Fruit fly (Drosophila melanogaster) whole organism, embryonic: Measurements from ENCODE around the gene CG13403.

Source experiments
- B-H1 ChIP-seq: fragments of 200-800 bp; sonication (Bioruptor generic); IDR thresholded peaks from 3 replicates; pipeline ENCODE4 v1.3.6; 2022; ENCODE audit warnings: missing biosample characterization, missing genetic modification characterization
- Bteb2 ChIP-seq: fragments of 200-800 bp; sonication (Bioruptor generic); optimal IDR thresholded peaks from 2 replicates; lab custom pipeline; 2016; ENCODE audit warnings: missing biosample characterization, missing genetic modification characterization
- CG11085 ChIP-seq: fragments of 200-800 bp; sonication (Bioruptor generic); IDR thresholded peaks from 2 replicates; pipeline ENCODE4 v1.3.6; 2022; ENCODE audit warnings: missing biosample characterization, missing genetic modification characterization
- CG12104 ChIP-seq: fragments of 200-800 bp; sonication (Bioruptor generic); optimal IDR thresholded peaks from 3 replicates; lab custom pipeline; 2016; ENCODE audit warnings: missing biosample characterization, missing genetic modification characterization
- CG12391 ChIP-seq: fragments of 200-800 bp; sonication (Bioruptor generic); optimal IDR thresholded peaks from 3 replicates; lab custom pipeline; 2018; ENCODE audit warnings: missing biosample characterization, mild to moderate bottlenecking, missing genetic modification characterization, moderate library complexity
- CG13296 ChIP-seq: fragments of 200-800 bp; sonication (Bioruptor generic); optimal IDR thresholded peaks from 3 replicates; lab custom pipeline; 2018; ENCODE audit warnings: missing biosample characterization, mild to moderate bottlenecking, missing genetic modification characterization
- CG15696 ChIP-seq: fragments of 200-800 bp; sonication (Bioruptor generic); optimal IDR thresholded peaks from 2 replicates; lab custom pipeline; 2019; ENCODE audit warnings: missing biosample characterization, mild to moderate bottlenecking, missing genetic modification characterization, moderate library complexity
- CG1602 ChIP-seq: fragments of 200-800 bp; sonication (Bioruptor generic); optimal IDR thresholded peaks from 3 replicates; lab custom pipeline; 2016; ENCODE audit warnings: missing biosample characterization, missing genetic modification characterization
- CG1647 ChIP-seq: fragments of 200-800 bp; sonication (Bioruptor generic); optimal IDR thresholded peaks from 3 replicates; lab custom pipeline; 2016; ENCODE audit warnings: missing biosample characterization, missing genetic modification characterization
- CG17328 ChIP-seq: fragments of 200-800 bp; sonication (Bioruptor generic); IDR thresholded peaks from 2 replicates; pipeline ENCODE4 v1.3.6; 2022; ENCODE audit warnings: missing biosample characterization, missing genetic modification characterization
- CG17359 ChIP-seq: fragments of 200-800 bp; sonication (Bioruptor generic); optimal IDR thresholded peaks from 3 replicates; lab custom pipeline; 2018; ENCODE audit warnings: missing biosample characterization, mild to moderate bottlenecking, missing genetic modification characterization, moderate library complexity
- CG18011 ChIP-seq: fragments of 200-800 bp; sonication (Bioruptor generic); optimal IDR thresholded peaks from 2 replicates; lab custom pipeline; 2017; ENCODE audit warnings: missing biosample characterization, missing genetic modification characterization, mild to moderate bottlenecking, moderate library complexity, missing genotype
- CG18619 ChIP-seq: fragments of 200-800 bp; sonication (Bioruptor generic); optimal IDR thresholded peaks from 3 replicates; lab custom pipeline; 2017; ENCODE audit warnings: missing biosample characterization, mild to moderate bottlenecking, missing genetic modification characterization
- CG2678 ChIP-seq: fragments of 200-800 bp; sonication (Bioruptor generic); optimal IDR thresholded peaks from 3 replicates; lab custom pipeline; 2019; ENCODE audit warnings: missing biosample characterization, mild to moderate bottlenecking, missing genetic modification characterization, moderate library complexity
- CG2875 ChIP-seq: fragments of 200-800 bp; sonication (Bioruptor generic); optimal IDR thresholded peaks from 2 replicates; lab custom pipeline; 2017; ENCODE audit warnings: missing biosample characterization, mild to moderate bottlenecking, missing genetic modification characterization, missing genetic modification reagents
- CG32767 ChIP-seq: fragments of 200-800 bp; sonication (Bioruptor generic); IDR thresholded peaks from 2 replicates; pipeline ENCODE4 v1.3.6; 2022; ENCODE audit warnings: missing biosample characterization, missing genetic modification characterization
- CG4404 ChIP-seq: fragments of 200-800 bp; sonication (Bioruptor generic); IDR thresholded peaks from 2 replicates; pipeline ENCODE4 v1.3.6; 2022; ENCODE audit warnings: missing biosample characterization, missing genetic modification characterization
- CG6175 ChIP-seq: fragments of 200-800 bp; sonication (Bioruptor generic); IDR thresholded peaks from 3 replicates; pipeline ENCODE4 v1.3.6; 2022; ENCODE audit warnings: missing biosample characterization, missing genetic modification characterization
- CG8388 ChIP-seq: fragments of 200-800 bp; sonication (Bioruptor generic); optimal IDR thresholded peaks from 2 replicates; lab custom pipeline; 2019; ENCODE audit warnings: missing biosample characterization, mild to moderate bottlenecking, missing genetic modification characterization, moderate library complexity
- CG9932 ChIP-seq: fragments of 200-800 bp; sonication (Bioruptor generic); IDR thresholded peaks from 2 replicates; pipeline ENCODE4 v1.3.6; 2022; ENCODE audit warnings: missing biosample characterization, missing genetic modification characterization
- Eip74EF ChIP-seq, 2 experiments: fragments of 200-800 bp in 1 of 2; fragments of >200 bp in 1 of 2; sonication (Bioruptor generic) in 1 of 2; optimal IDR thresholded peaks; 2 replicates each; lab custom pipeline; 2017 to 2019; ENCODE audit warnings: missing biosample characterization in 2 of 2, missing genetic modification characterization in 2 of 2, mild to moderate bottlenecking in 1 of 2, moderate library complexity in 1 of 2
- Fer3 ChIP-seq: fragments of 200-800 bp; sonication (Bioruptor generic); optimal IDR thresholded peaks from 2 replicates; lab custom pipeline; 2018; ENCODE audit warnings: missing biosample characterization, mild to moderate bottlenecking, missing genetic modification characterization, moderate library complexity
- Hr51 ChIP-seq, 2 experiments: fragments of 200-800 bp; sonication (Bioruptor generic); optimal IDR thresholded peaks; 2 replicates in 1 of 2; 3 replicates in 1 of 2; lab custom pipeline; 2016 to 2018; ENCODE audit warnings: missing biosample characterization in 2 of 2, missing genetic modification characterization in 2 of 2, mild to moderate bottlenecking in 1 of 2, moderate library complexity in 1 of 2
- Med ChIP-seq: fragments of 200-800 bp; sonication (Bioruptor generic); peaks from one replicate; lab custom pipeline; 2016; ENCODE audit warnings: missing biosample characterization, missing genetic modification characterization, mild to moderate bottlenecking, inconsistent platforms, moderate library complexity
- Mes4 ChIP-seq: fragments of 200-800 bp; sonication (Bioruptor generic); optimal IDR thresholded peaks from 2 replicates; lab custom pipeline; 2016; ENCODE audit warnings: missing biosample characterization, missing genetic modification characterization
- Ptx1 ChIP-seq: fragments of 200-800 bp; sonication (Bioruptor generic); IDR thresholded peaks from 2 replicates; pipeline ENCODE4 v1.3.6; 2022; ENCODE audit warnings: missing biosample characterization, missing genetic modification characterization
- Ssrp ChIP-seq: fragments of 200-800 bp; sonication (Bioruptor generic); optimal IDR thresholded peaks from 2 replicates; lab custom pipeline; 2018; ENCODE audit warnings: missing biosample characterization, mild to moderate bottlenecking, missing genetic modification characterization, moderate library complexity
- bsh ChIP-seq, 2 experiments: fragments of 200-800 bp; sonication (Bioruptor generic); optimal IDR thresholded peaks; 2 replicates each; lab custom pipeline; 2017 to 2018; ENCODE audit warnings: mild to moderate bottlenecking in 2 of 2, missing biosample characterization in 2 of 2, missing genetic modification characterization in 2 of 2, moderate library complexity in 1 of 2
- ci ChIP-seq: fragments of 200-800 bp; sonication (Bioruptor generic); IDR thresholded peaks from 3 replicates; pipeline ENCODE4 v1.3.6; 2022; ENCODE audit warnings: missing biosample characterization, missing genetic modification characterization
- ewg ChIP-seq: fragments of 200-800 bp; sonication (Bioruptor generic); optimal IDR thresholded peaks from 3 replicates; lab custom pipeline; 2017; ENCODE audit warnings: mild to moderate bottlenecking, missing biosample characterization, missing genetic modification reagents, missing genetic modification characterization
- exex ChIP-seq: fragments of 200-800 bp; sonication (Bioruptor generic); optimal IDR thresholded peaks from 4 replicates; lab custom pipeline; 2018; ENCODE audit warnings: missing biosample characterization, mild to moderate bottlenecking, missing genetic modification characterization, moderate library complexity
- gem ChIP-seq: fragments of 200-800 bp; sonication (Bioruptor generic); optimal IDR thresholded peaks from 2 replicates; lab custom pipeline; 2019; ENCODE audit warnings: missing biosample characterization, mild to moderate bottlenecking, missing genetic modification characterization, moderate library complexity
- grau ChIP-seq: fragments of 200-800 bp; optimal IDR thresholded peaks from 3 replicates; lab custom pipeline; 2019; ENCODE audit warnings: missing biosample characterization, mild to moderate bottlenecking, missing genetic modification characterization, moderate library complexity
- hkb ChIP-seq, 2 experiments: fragments of 200-800 bp in 1 of 2; fragments of >200 bp in 1 of 2; sonication (Bioruptor generic) in 1 of 2; IDR thresholded peaks in 1 of 2; optimal IDR thresholded peaks in 1 of 2; 2 replicates each; pipeline versions ENCODE4 v1.3.6 to Lab custom; 2017 to 2022; ENCODE audit warnings: missing biosample characterization in 1 of 2, missing genetic modification characterization in 1 of 2
- ind ChIP-seq: fragments of 200-800 bp; sonication (Bioruptor generic); optimal IDR thresholded peaks from 3 replicates; lab custom pipeline; 2016; ENCODE audit warnings: missing biosample characterization, missing genetic modification characterization
- insv ChIP-seq, 2 experiments: fragments of 200-800 bp; sonication (Bioruptor generic); optimal IDR thresholded peaks; 3 replicates each; lab custom pipeline; 2016 to 2018; ENCODE audit warnings: missing biosample characterization in 2 of 2, missing genetic modification characterization in 2 of 2
- lab ChIP-seq: fragments of 200-800 bp; sonication (Bioruptor generic); optimal IDR thresholded peaks from 3 replicates; lab custom pipeline; 2017; ENCODE audit warnings: missing biosample characterization, missing genetic modification characterization, mild to moderate bottlenecking, moderate library complexity, missing genetic modification reagents
- lilli ChIP-seq: fragments of 200-800 bp; sonication (Bioruptor generic); optimal IDR thresholded peaks from 3 replicates; lab custom pipeline; 2016; ENCODE audit warnings: missing biosample characterization, missing genetic modification characterization
- lola ChIP-seq, 3 experiments: fragments of >200 bp in 2 of 3; fragments of 200-800 bp in 1 of 3; sonication (Bioruptor generic) in 1 of 3; optimal IDR thresholded peaks; 2 replicates each; lab custom pipeline; 2017 to 2019; ENCODE audit warnings: missing biosample characterization in 3 of 3, missing genetic modification characterization in 3 of 3, mild to moderate bottlenecking in 1 of 3, moderate library complexity in 1 of 3
- nmo ChIP-seq: fragments of 200-800 bp; sonication (Bioruptor generic); optimal IDR thresholded peaks from 2 replicates; lab custom pipeline; 2018; ENCODE audit warnings: missing biosample characterization, mild to moderate bottlenecking, missing genetic modification characterization, moderate library complexity
- phol ChIP-seq: fragments of 200-800 bp; sonication (Bioruptor generic); optimal IDR thresholded peaks from 3 replicates; lab custom pipeline; 2018; ENCODE audit warnings: missing biosample characterization, mild to moderate bottlenecking, missing genetic modification characterization, moderate library complexity
- pum ChIP-seq: fragments of 200-800 bp; sonication (Bioruptor generic); optimal IDR thresholded peaks from 2 replicates; lab custom pipeline; 2016; ENCODE audit warnings: missing biosample characterization, missing genetic modification characterization
- tap ChIP-seq: fragments of 200-800 bp; optimal IDR thresholded peaks from 3 replicates; lab custom pipeline; 2019; ENCODE audit warnings: missing biosample characterization, mild to moderate bottlenecking, missing genetic modification characterization, moderate library complexity
- ttk ChIP-seq: fragments of 200-800 bp; sonication (Bioruptor generic); IDR thresholded peaks from 2 replicates; pipeline ENCODE4 v2.1.2; 2022; ENCODE audit warnings: missing biosample characterization, missing genetic modification characterization
- yki ChIP-seq: fragments of >200 bp; optimal IDR thresholded peaks from 3 replicates; lab custom pipeline; 2018
- zen ChIP-seq: fragments of 200-800 bp; sonication (Bioruptor generic); optimal IDR thresholded peaks from 3 replicates; lab custom pipeline; 2018; ENCODE audit warnings: missing biosample characterization, mild to moderate bottlenecking, missing genetic modification characterization, moderate library complexity
- zfh2 ChIP-seq: fragments of 200-800 bp; sonication (Bioruptor generic); optimal IDR thresholded peaks from 2 replicates; lab custom pipeline; 2016; ENCODE audit warnings: missing biosample characterization, missing genetic modification characterization

CG13403 gene

dm6 chrX:14213509-14214154 is 21.8 kb upstream of the CG13403 start (continued):
- TF ChIP-seq nmo (GFP tag; lab: Kevin White, UChicago) (peak; percentile 35), phol (tag; lab: Kevin White, UChicago) (peak; percentile 50), Fer3 (tag; lab: Kevin White, UChicago) (no peak), hkb (optimal IDR thresholded peaks at IDR 0.05; lab: Kevin White, UChicago) (no peak), hkb (GFP tag; IDR thresholded peaks at IDR 0.05; lab: Robert Waterston, UW) (peak; percentile 19; the same call in 1 of the 2 replicates), CG2875 (GFP tag; lab: Kevin White, UChicago) (no peak), CG12391 (peak; percentile 47), CG1602 (GFP tag; lab: Kevin White, UChicago) (peak; percentile 10), Ssrp (tag; lab: Kevin White, UChicago) (peak; percentile 35), Hr51 (GFP tag; optimal IDR thresholded peaks at IDR 0.05; lab: Kevin White, UChicago) (peak in 1 of 2 experiments; percentile 57), pum (GFP tag; lab: Kevin White, UChicago) (peak; percentile 8), ttk (GFP tag; lab: Robert Waterston, UW) (0 out of 2 replicates have a peak, but pooled peaks have one; percentile 18), CG17359 (peak; percentile 44), CG1647 (GFP tag; lab: Kevin White, UChicago) (peak; percentile 3), lola (GFP tag; optimal IDR thresholded peaks at IDR 0.05; lab: Kevin White, UChicago) (peak in 1 of 3 experiments; percentile 4), exex (tag; lab: Kevin White, UChicago) (no peak), Eip74EF (GFP tag; optimal IDR thresholded peaks at IDR 0.05; lab: Kevin White, UChicago) (peak in 1 of 2 experiments; percentile 27), ind (GFP tag; lab: Kevin White, UChicago) (peak; percentile 23), CG9932 (GFP tag; lab: Robert Waterston, UW) (no peak; the same call in 1 of the 2 replicates), CG18011 (GFP tag; lab: Kevin White, UChicago) (no peak), CG12104 (peak; percentile 1), ewg (GFP tag; lab: Kevin White, UChicago) (peak; percentile 7), CG15696 (tag; lab: Kevin White, UChicago) (no peak), CG13296 (peak; percentile 9), zfh2 (peak; percentile 5), lab (GFP tag; lab: Kevin White, UChicago) (peak; percentile 12), Med (GFP tag; lab: Kevin White, UChicago) (peak; percentile 76), lilli (GFP tag; lab: Kevin White, UChicago) (peak; percentile 32), CG2678 (peak; percentile 56), B-H1 (GFP tag; lab: Robert Waterston, UW) (0 out of 3 replicates have a peak, but pooled peaks have one; percentile 33), insv (GFP tag; optimal IDR thresholded peaks at IDR 0.05; lab: Kevin White, UChicago) (no peak), CG4404 (GFP tag; lab: Robert Waterston, UW) (no peak), Mes4 (no peak), gem (peak; percentile 67), CG6175 (GFP tag; lab: Robert Waterston, UW) (peak; percentile 32; the same call in 1 of the 3 replicates), yki (no peak), Ptx1 (GFP tag; lab: Robert Waterston, UW) (peak; percentile 32; the same call in 1 of the 2 replicates), CG11085 (GFP tag; lab: Robert Waterston, UW) (no peak), CG8388 (GFP tag; lab: Kevin White, UChicago) (peak; percentile 28), bsh (GFP tag; optimal IDR thresholded peaks at IDR 0.05; lab: Kevin White, UChicago) (peak in 1 of 2 experiments; percentile 52), grau (tag; lab: Kevin White, UChicago) (peak; percentile 40), CG18619 (GFP tag; lab: Kevin White, UChicago) (peak; percentile 23), CG17328 (GFP tag; lab: Robert Waterston, UW) (0 out of 2 replicates have a peak, but pooled peaks have one; percentile 8), Bteb2 (no peak), CG32767 (GFP tag; lab: Robert Waterston, UW) (0 out of 2 replicates have a peak, but pooled peaks have one; percentile 26), ci (GFP tag; lab: Robert Waterston, UW) (0 out of 3 replicates have a peak, but pooled peaks have one; percentile 31), zen (tag; lab: Kevin White, UChicago) (no peak), tap (tag; lab: Kevin White, UChicago) (peak; percentile 22)
